Worm (Caenorhabditis elegans): ENCODE measurements around the gene erd-2.2.

erd-2.2 gene

DNA sequence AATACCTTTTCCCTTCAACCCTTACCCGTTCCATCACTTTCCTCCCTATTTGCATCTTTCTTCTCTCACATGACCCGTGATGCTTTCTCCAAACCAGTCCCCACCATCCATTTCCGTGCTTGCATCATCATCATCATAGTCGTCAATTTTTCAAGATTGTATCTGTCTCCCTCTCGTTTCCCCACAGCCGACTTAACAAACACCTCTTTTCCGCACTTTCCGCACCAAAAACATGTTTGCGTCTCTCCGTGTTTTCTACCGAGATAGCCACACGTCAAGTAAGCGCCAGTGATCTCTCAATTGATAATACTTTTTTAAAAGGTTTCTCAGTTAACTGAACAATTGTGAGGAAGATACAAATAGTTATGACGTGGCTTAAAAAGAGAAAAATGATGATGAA is 31.2 kb downstream of the erd-2.2 start (continued):
- TF ChIP-seq ceh-82 (tag; optimal IDR thresholded peaks at IDR 0.05): no peak
- TF ChIP-seq nhr-6 (tag; optimal IDR thresholded peaks at IDR 0.05): peak; percentile 34
- TF ChIP-seq nhr-25 (tag; optimal IDR thresholded peaks at IDR 0.05; ENCODE audit: borderline replicate concordance, insufficient read depth): peak; percentile 7
- no peak for TF ChIP-seq ceh-32 (tag; optimal IDR thresholded peaks at IDR 0.05; ENCODE audit: poor library complexity)
- no peak for TF ChIP-seq zfp-2 (tag; optimal IDR thresholded peaks at IDR 0.05)
- peak; percentile 67; the same call in 1 of the 2 replicates for TF ChIP-seq T26A8.4 (GFP tag; IDR thresholded peaks at IDR 0.05)
- no peak for TF ChIP-seq gei-8 (GFP tag; optimal IDR thresholded peaks at IDR 0.05)
- TF ChIP-seq ceh-20 (GFP tag; IDR thresholded peaks at IDR 0.05): peak; percentile 67
- TF ChIP-seq ceh-62 (tag; optimal IDR thresholded peaks at IDR 0.05): no peak
- TF ChIP-seq lir-3 (tag; optimal IDR thresholded peaks at IDR 0.05): no peak
- no peak for TF ChIP-seq Y75B8A.6 (GFP tag; IDR thresholded peaks at IDR 0.05)
- no peak for TF ChIP-seq Y105C5A.15 (GFP tag; IDR thresholded peaks at IDR 0.05)
- peak; percentile 91 for TF ChIP-seq dve-1 (tag; optimal IDR thresholded peaks at IDR 0.05; ENCODE audit: insufficient read depth)
- no peak for TF ChIP-seq zag-1 (tag; optimal IDR thresholded peaks at IDR 0.05)
- TF ChIP-seq ceh-28 (tag; optimal IDR thresholded peaks at IDR 0.05): peak; percentile 0
- peak; percentile 93 for TF ChIP-seq hlh-11 (tag; optimal IDR thresholded peaks at IDR 0.05)
- TF ChIP-seq fkh-10 (GFP tag; optimal IDR thresholded peaks at IDR 0.05): no peak
- TF ChIP-seq nhr-11 (tag; optimal IDR thresholded peaks at IDR 0.05): peak; percentile 64
- no peak for TF ChIP-seq egl-27 (tag; optimal IDR thresholded peaks at IDR 0.05)
- TF ChIP-seq php-3 (GFP tag; IDR thresholded peaks at IDR 0.05): no peak
- TF ChIP-seq F49E8.2 (tag; optimal IDR thresholded peaks at IDR 0.05; ENCODE audit: borderline replicate concordance): no peak
- TF ChIP-seq cey-2 (tag; optimal IDR thresholded peaks at IDR 0.05; ENCODE audit: borderline replicate concordance, insufficient read depth): peak; percentile 85
- no peak for TF ChIP-seq R02D3.7 (tag; optimal IDR thresholded peaks at IDR 0.05)
- TF ChIP-seq mdl-1 (tag; optimal IDR thresholded peaks at IDR 0.05): peak; percentile 13 to 81
- TF ChIP-seq ZK337.2 (GFP tag; IDR thresholded peaks at IDR 0.05): no peak
- TF ChIP-seq ztf-11 (tag; optimal IDR thresholded peaks at IDR 0.05): no peak
- peak in 1 of 2 experiments; percentile 99 for TF ChIP-seq unc-62 (GFP tag; optimal IDR thresholded peaks at IDR 0.05 in 1 of 2)
- TF ChIP-seq unc-62 (tag; optimal IDR thresholded peaks at IDR 0.05): no peak
- peak; percentile 85 for TF ChIP-seq mep-1 (tag; optimal IDR thresholded peaks at IDR 0.05)
- TF ChIP-seq lin-1 (GFP tag; IDR thresholded peaks at IDR 0.05): 0 out of 2 replicates have a peak, but pooled peaks have one; percentile 40
- no peak for TF ChIP-seq spr-3 (GFP tag; optimal IDR thresholded peaks at IDR 0.05)
- TF ChIP-seq F26F4.8 (GFP tag; conservative IDR thresholded peaks at IDR 0.05): no peak
- no peak for TF ChIP-seq nhr-41 (GFP tag; IDR thresholded peaks at IDR 0.05)
- TF ChIP-seq Y5F2A.4 (GFP tag; optimal IDR thresholded peaks at IDR 0.05): no peak
- TF ChIP-seq nhr-102 (tag; optimal IDR thresholded peaks at IDR 0.05): peak; percentile 24
- peak; percentile 31 for TF ChIP-seq dpl-1 (GFP tag; optimal IDR thresholded peaks at IDR 0.05)
- TF ChIP-seq spr-1 (tag; optimal IDR thresholded peaks at IDR 0.05): peak; percentile 54
- peak; percentile 44 for TF ChIP-seq mes-2 (tag; optimal IDR thresholded peaks at IDR 0.05; ENCODE audit: poor library complexity, severe bottlenecking)
- TF ChIP-seq lin-29 (GFP tag; IDR thresholded peaks at IDR 0.05): no peak
- TF ChIP-seq unc-130 (GFP tag; optimal IDR thresholded peaks at IDR 0.05): no peak
- no peak for TF ChIP-seq D1046.2 (GFP tag; IDR thresholded peaks at IDR 0.05)
- no peak for TF ChIP-seq nhr-111 (GFP tag; optimal IDR thresholded peaks at IDR 0.05)
- peak; percentile 64 for TF ChIP-seq lin-39 (tag; optimal IDR thresholded peaks at IDR 0.05)
- peak; percentile 35 to 72 for TF ChIP-seq lsy-2 (tag; optimal IDR thresholded peaks at IDR 0.05)
- peak; percentile 93 for TF ChIP-seq hlh-30 (tag; optimal IDR thresholded peaks at IDR 0.05; ENCODE audit: insufficient read depth)
- no peak for TF ChIP-seq dmd-9 (GFP tag; IDR thresholded peaks at IDR 0.05)
- peak; percentile 86 for TF ChIP-seq ztf-7 (tag; optimal IDR thresholded peaks at IDR 0.05)

All from whole organism, L4 larva.